Fruit fly (Drosophila melanogaster): ENCODE measurements around the gene CG15308.

CG15308 gene

dm6 chrX:10219039-10219438 lies at the start of gene CG15308:
Gene CG15308 (minus strand): TSS chrX:10219139.
- TF ChIP-seq insv (optimal IDR thresholded peaks at IDR 0.05) (no peak), Sin3A (optimal IDR thresholded peaks at IDR 0.05) (no peak), psq (optimal IDR thresholded peaks at IDR 0.05) (no peak), h (optimal IDR thresholded peaks at IDR 0.05) (no peak), ttk (optimal IDR thresholded peaks at IDR 0.05) (no peak), Myc (optimal IDR thresholded peaks at IDR 0.05) (no peak)

DNA sequence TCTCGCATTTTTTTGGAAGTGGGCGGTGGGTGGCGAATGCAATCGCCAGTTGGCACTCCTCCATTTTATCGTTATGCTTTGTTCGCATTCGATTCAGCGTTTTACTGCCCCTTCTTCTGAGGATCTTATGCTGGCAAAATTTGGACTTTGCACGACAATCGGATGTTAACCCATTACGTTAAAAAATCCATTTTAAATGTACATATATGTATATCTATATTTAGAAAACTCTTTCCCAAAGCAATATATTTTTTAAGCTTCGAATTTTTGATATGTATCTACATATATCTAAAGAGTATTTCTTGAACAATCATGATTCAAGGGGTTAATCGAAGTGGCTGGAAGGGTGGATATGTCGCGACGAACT lies 47.1 kb upstream of the CG15308 start:
- TF ChIP-seq Myc (optimal IDR thresholded peaks at IDR 0.05), result no peak
- TF ChIP-seq Sin3A (optimal IDR thresholded peaks at IDR 0.05), result no peak
- no peak for TF ChIP-seq insv (optimal IDR thresholded peaks at IDR 0.05)
- TF ChIP-seq h (optimal IDR thresholded peaks at IDR 0.05), result no peak
- no peak for TF ChIP-seq ttk (optimal IDR thresholded peaks at IDR 0.05)
- TF ChIP-seq psq (optimal IDR thresholded peaks at IDR 0.05), result no peak

- TF ChIP-seq h (optimal IDR thresholded peaks at IDR 0.05), result no peak
- TF ChIP-seq insv (optimal IDR thresholded peaks at IDR 0.05), result no peak
- TF ChIP-seq Myc (optimal IDR thresholded peaks at IDR 0.05), result no peak
- TF ChIP-seq psq (optimal IDR thresholded peaks at IDR 0.05), result no peak
- no peak for TF ChIP-seq ttk (optimal IDR thresholded peaks at IDR 0.05)
- no peak for TF ChIP-seq Sin3A (optimal IDR thresholded peaks at IDR 0.05)
Observed at dm6 chrX:10265213-10266017, 46.5 kb upstream of the CG15308 start, which contains the start of gene CG12643. Gene CG12643 (minus strand): TSS chrX:10265263.

dm6 chrX:10263957-10264248 lies 45.0 kb upstream of the CG15308 start:
- TF ChIP-seq psq (optimal IDR thresholded peaks at IDR 0.05), result no peak
- TF ChIP-seq Myc (optimal IDR thresholded peaks at IDR 0.05), result no peak
- no peak for TF ChIP-seq Sin3A (optimal IDR thresholded peaks at IDR 0.05)
- no peak for TF ChIP-seq h (optimal IDR thresholded peaks at IDR 0.05)

DNA sequence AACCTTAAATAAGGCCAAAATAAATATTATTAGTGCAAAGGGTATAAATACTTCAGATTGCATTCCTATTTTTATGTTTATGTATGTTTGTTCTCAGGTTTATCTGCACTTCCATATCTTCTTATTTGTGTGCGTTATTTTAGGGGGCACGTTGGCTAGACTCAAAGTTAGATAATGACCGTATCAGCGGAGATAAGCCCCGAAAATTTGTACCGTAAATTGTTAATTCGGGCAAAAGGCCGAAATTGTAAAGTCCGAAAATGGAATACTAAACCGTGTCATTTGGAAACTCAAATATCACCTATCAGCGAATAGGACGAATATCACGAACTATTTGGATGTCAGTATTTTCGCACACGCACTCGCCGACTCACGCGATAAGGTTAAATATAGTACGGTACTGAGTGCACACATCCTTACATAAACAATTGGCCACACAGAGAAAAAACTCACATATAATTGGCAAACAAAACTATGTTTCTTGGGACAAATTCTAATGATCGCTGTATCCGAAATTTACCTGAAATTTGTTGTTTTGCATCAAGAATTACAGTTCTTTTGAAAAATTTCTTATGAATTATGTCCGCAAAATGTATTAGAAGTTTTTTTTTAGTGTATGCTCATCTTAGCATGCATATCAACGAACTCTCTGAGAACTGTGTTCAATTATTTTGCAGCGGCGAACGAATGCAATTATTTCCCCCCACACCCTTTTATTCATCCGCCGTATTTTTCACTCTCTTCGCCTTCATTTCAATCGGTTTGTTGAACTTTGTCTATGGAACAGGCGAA lies 44.4 kb upstream of the CG15308 start, which contains the start of gene Hk:
Hk (minus strand) TSS at position 321 of the 792 bp plus-strand sequence.
- TF ChIP-seq insv (optimal IDR thresholded peaks at IDR 0.05) (no peak), Sin3A (optimal IDR thresholded peaks at IDR 0.05) (no peak), psq (optimal IDR thresholded peaks at IDR 0.05) (no peak), h (optimal IDR thresholded peaks at IDR 0.05) (no peak), ttk (optimal IDR thresholded peaks at IDR 0.05) (no peak), Myc (optimal IDR thresholded peaks at IDR 0.05) (no peak)

DNA sequence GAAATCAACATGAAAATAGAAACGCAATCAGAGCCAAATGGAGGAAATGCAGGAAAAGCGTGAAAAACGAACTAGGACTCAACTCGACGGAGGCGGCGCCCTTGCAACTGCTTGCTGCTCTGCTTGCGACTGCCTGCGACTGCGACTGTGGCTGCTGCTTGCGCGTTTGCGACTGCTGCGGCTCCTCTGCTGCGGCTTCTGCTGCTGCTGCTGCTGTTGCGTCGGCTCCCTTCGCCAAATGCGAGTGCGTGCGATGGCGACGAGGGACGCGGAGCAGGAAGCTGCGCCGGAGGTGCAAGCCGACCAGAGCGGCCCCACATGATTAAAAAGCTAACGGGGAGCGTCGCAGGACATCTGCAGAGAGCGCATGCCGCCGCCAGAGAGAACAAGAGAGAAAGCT lies 42.2 kb upstream of the CG15308 start:
- TF ChIP-seq psq (optimal IDR thresholded peaks at IDR 0.05) (no peak), insv (optimal IDR thresholded peaks at IDR 0.05) (no peak), Myc (optimal IDR thresholded peaks at IDR 0.05) (no peak), ttk (optimal IDR thresholded peaks at IDR 0.05) (no peak), h (optimal IDR thresholded peaks at IDR 0.05) (no peak), Sin3A (optimal IDR thresholded peaks at IDR 0.05) (no peak)

dm6 chrX:10259524-10259923 lies 40.6 kb upstream of the CG15308 start:
- no peak for TF ChIP-seq insv (optimal IDR thresholded peaks at IDR 0.05)
- TF ChIP-seq ttk (optimal IDR thresholded peaks at IDR 0.05), result no peak
- TF ChIP-seq h (optimal IDR thresholded peaks at IDR 0.05), result no peak
- no peak for TF ChIP-seq Myc (optimal IDR thresholded peaks at IDR 0.05)
- no peak for TF ChIP-seq Sin3A (optimal IDR thresholded peaks at IDR 0.05)
- TF ChIP-seq psq (optimal IDR thresholded peaks at IDR 0.05), result no peak

DNA sequence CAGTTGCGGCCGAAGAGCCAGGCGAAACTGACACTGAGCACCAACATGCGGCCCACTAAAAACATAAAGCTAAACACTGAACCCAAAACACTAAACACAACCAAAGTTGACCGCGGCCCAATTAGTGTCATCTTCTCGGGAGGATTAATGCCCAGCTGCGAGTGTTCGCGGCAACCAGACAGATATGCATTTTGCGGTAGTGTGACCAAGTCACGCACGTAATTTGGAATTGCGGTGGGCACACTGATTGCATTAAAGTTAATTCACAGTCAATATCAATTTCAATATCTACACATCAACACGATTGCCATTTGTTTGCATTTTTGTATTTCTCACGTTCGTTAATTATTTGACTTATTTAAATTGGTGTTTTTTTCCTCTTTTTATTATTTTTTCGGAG lies 37.3 kb upstream of the CG15308 start:
- TF ChIP-seq h (optimal IDR thresholded peaks at IDR 0.05), result no peak
- no peak for TF ChIP-seq Myc (optimal IDR thresholded peaks at IDR 0.05)
- no peak for TF ChIP-seq Sin3A (optimal IDR thresholded peaks at IDR 0.05)
- TF ChIP-seq psq (optimal IDR thresholded peaks at IDR 0.05), result no peak

- TF ChIP-seq insv (optimal IDR thresholded peaks at IDR 0.05) (no peak), Myc (optimal IDR thresholded peaks at IDR 0.05) (no peak), h (optimal IDR thresholded peaks at IDR 0.05) (no peak), ttk (optimal IDR thresholded peaks at IDR 0.05) (no peak), Sin3A (optimal IDR thresholded peaks at IDR 0.05) (no peak), psq (optimal IDR thresholded peaks at IDR 0.05) (no peak)
Observed at dm6 chrX:10252745-10253144, 33.8 kb upstream of the CG15308 start.

- TF ChIP-seq Sin3A (optimal IDR thresholded peaks at IDR 0.05), result no peak
- TF ChIP-seq psq (optimal IDR thresholded peaks at IDR 0.05), result no peak
Observed at dm6 chrX:10250659-10251058, 31.7 kb upstream of the CG15308 start.

DNA sequence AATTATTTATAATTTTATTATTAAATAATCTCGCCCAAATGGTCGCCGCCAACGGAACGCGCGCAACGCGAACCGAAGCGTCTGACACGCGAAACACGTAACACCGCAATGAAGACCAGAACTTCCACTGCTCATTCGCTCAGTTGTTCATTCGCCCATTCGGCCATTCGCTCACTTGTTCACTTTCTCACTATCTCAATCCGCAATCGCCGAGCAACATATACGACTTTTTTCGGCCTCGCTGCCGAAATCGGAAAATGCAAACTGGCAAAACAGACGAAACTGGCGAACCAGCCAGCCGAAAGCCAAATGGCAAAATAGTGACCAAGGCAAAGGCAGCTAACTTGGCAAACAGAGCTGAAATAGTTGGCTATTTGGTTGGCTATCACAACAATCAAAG lies 31.1 kb upstream of the CG15308 start:
- TF ChIP-seq Myc (optimal IDR thresholded peaks at IDR 0.05), result no peak
- TF ChIP-seq insv (optimal IDR thresholded peaks at IDR 0.05), result no peak
- TF ChIP-seq ttk (optimal IDR thresholded peaks at IDR 0.05), result no peak
- no peak for TF ChIP-seq h (optimal IDR thresholded peaks at IDR 0.05)
- no peak for TF ChIP-seq Sin3A (optimal IDR thresholded peaks at IDR 0.05)
- no peak for TF ChIP-seq psq (optimal IDR thresholded peaks at IDR 0.05)

DNA sequence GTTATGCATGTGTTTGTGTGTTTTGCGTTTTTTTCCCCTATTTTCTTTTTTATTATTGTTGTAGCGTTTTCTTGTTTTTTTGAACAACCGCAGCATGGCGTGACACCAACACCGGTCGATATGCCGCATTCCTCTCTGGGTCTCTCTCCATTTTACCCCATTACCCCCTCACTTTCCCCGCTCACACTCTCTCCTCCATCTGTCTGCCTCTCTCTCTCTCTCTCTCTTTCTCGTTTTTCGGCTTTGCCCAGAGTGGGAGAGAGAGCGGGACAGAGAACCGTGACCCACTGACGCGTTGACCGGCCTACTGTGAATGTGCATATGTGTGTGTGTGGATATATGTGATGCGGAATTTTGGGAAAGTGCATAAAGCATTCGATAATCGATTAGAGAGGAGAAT lies 28.4 kb upstream of the CG15308 start:
- TF ChIP-seq Sin3A (optimal IDR thresholded peaks at IDR 0.05) (no peak), h (optimal IDR thresholded peaks at IDR 0.05) (no peak), psq (optimal IDR thresholded peaks at IDR 0.05) (no peak), Myc (optimal IDR thresholded peaks at IDR 0.05) (no peak), ttk (optimal IDR thresholded peaks at IDR 0.05) (no peak), insv (optimal IDR thresholded peaks at IDR 0.05) (no peak)
